Fruit fly (Drosophila melanogaster): Measurements from ENCODE around the gene Snoo.

Gene Snoo

dm6 chr2L:7856380-7857127, 127.4 kb downstream of the Snoo start, which contains the start of gene lectin-28C (continued):
- TF ChIP-seq Lhr (GFP tag; optimal IDR thresholded peaks at IDR 0.05) (peak; percentile 39), knrl (GFP tag; IDR thresholded peaks at IDR 0.05; ENCODE audit: partially characterized antibody) (peak; percentile 47; the same call in 2 of the 3 replicates), grau (tag; optimal IDR thresholded peaks at IDR 0.05) (peak; percentile 1), Ets65A (GFP tag) (peak; percentile 93), zen (tag; optimal IDR thresholded peaks at IDR 0.05) (peak; percentile 22), CG6654 (GFP tag; optimal IDR thresholded peaks at IDR 0.05) (peak; percentile 100), bbx (GFP tag; IDR thresholded peaks at IDR 0.05; ENCODE audit: partially characterized antibody) (peak; percentile 66), Dp (GFP tag; optimal IDR thresholded peaks at IDR 0.05) (peak; percentile 58), Rfx (GFP tag; IDR thresholded peaks at IDR 0.05) (peak; percentile 64), H2.0 (GFP tag; IDR thresholded peaks at IDR 0.05) (0 out of 2 replicates have a peak, but pooled peaks have one; percentile 14), CG30403 (GFP tag; optimal IDR thresholded peaks at IDR 0.05) (peak; percentile 4), ato (GFP tag; IDR thresholded peaks at IDR 0.05; ENCODE audit: partially characterized antibody) (peak; percentile 60; the same call in 1 of the 2 replicates), CG15601 (tag; optimal IDR thresholded peaks at IDR 0.05) (peak; percentile 2), amos (GFP tag; IDR thresholded peaks at IDR 0.05; ENCODE audit: partially characterized antibody) (peak; percentile 61), onecut (GFP tag; IDR thresholded peaks at IDR 0.05) (peak; percentile 9; the same call in 1 of the 2 replicates)

- TF ChIP-seq CG18619 (GFP tag; optimal IDR thresholded peaks at IDR 0.05) (no peak), gem (tag; optimal IDR thresholded peaks at IDR 0.05) (no peak), CG4328 (GFP tag; optimal IDR thresholded peaks at IDR 0.05) (no peak), Trl (optimal IDR thresholded peaks at IDR 0.05) (peak; percentile 31 to 69), Trl (GFP tag; optimal IDR thresholded peaks at IDR 0.05) (no peak), D19A (tag; optimal IDR thresholded peaks at IDR 0.05) (no peak), Vsx1 (GFP tag; optimal IDR thresholded peaks at IDR 0.05) (no peak), nerfin-1 (tag; optimal IDR thresholded peaks at IDR 0.05) (peak; percentile 13), Jarid2 (GFP tag; optimal IDR thresholded peaks at IDR 0.05) (peak; percentile 86), Hr3 (GFP tag; optimal IDR thresholded peaks at IDR 0.05) (no peak), YL-1 (GFP tag; optimal IDR thresholded peaks at IDR 0.05) (no peak), CG2875 (GFP tag; optimal IDR thresholded peaks at IDR 0.05) (no peak), CG14050 (GFP tag; IDR thresholded peaks at IDR 0.05) (no peak), CG7357 (GFP tag; IDR thresholded peaks at IDR 0.05) (no peak), h (optimal IDR thresholded peaks at IDR 0.05) (no peak), D (optimal IDR thresholded peaks at IDR 0.05) (no peak), D (GFP tag; optimal IDR thresholded peaks at IDR 0.05) (no peak), Fer2 (tag; optimal IDR thresholded peaks at IDR 0.05) (no peak), ewg (GFP tag; optimal IDR thresholded peaks at IDR 0.05) (peak; percentile 84), CG13775 (GFP tag; optimal IDR thresholded peaks at IDR 0.05) (no peak), CG3995 (GFP tag; optimal IDR thresholded peaks at IDR 0.05) (no peak), HHEX (GFP tag; optimal IDR thresholded peaks at IDR 0.05) (no peak), da (GFP tag; optimal IDR thresholded peaks at IDR 0.05) (no peak), pan (optimal IDR thresholded peaks at IDR 0.05) (no peak), pan (GFP tag; optimal IDR thresholded peaks at IDR 0.05 in 1 of 2, IDR thresholded peaks at IDR 0.05 in 1 of 2) (no peak), CG5245 (GFP tag; optimal IDR thresholded peaks at IDR 0.05) (no peak), emc (GFP tag; optimal IDR thresholded peaks at IDR 0.05) (no peak), CG3163 (GFP tag; optimal IDR thresholded peaks at IDR 0.05) (peak; percentile 94), pb (GFP tag; optimal IDR thresholded peaks at IDR 0.05) (no peak), Dfd (GFP tag; optimal IDR thresholded peaks at IDR 0.05) (no peak), hth (optimal IDR thresholded peaks at IDR 0.05) (no peak), croc (GFP tag; conservative IDR thresholded peaks at IDR 0.05) (no peak), cg (GFP tag; optimal IDR thresholded peaks at IDR 0.05) (peak; percentile 6), dmrt99B (tag; optimal IDR thresholded peaks at IDR 0.05) (no peak), fu2 (GFP tag; optimal IDR thresholded peaks at IDR 0.05) (no peak)
Measured at dm6 chr2L:7855108-7855507, 128.9 kb downstream of the Snoo start, which contains the start of gene CG14535. TSS of gene CG14535 (minus strand) at chr2L:7855475.

All from whole organism, embryonic.